Worm (Caenorhabditis elegans): ENCODE results near the gene B0280.11.

B0280.11 gene

ce11 chrIII:7166664-7167567, 28.8 kb upstream of the B0280.11 start:
- TF ChIP-seq tab-1 (GFP tag; IDR thresholded peaks at IDR 0.05): no peak
- TF ChIP-seq cog-1 (tag; optimal IDR thresholded peaks at IDR 0.05): no peak
- TF ChIP-seq flt-1 (GFP tag; IDR thresholded peaks at IDR 0.05): no peak
- TF ChIP-seq ztf-29 (GFP tag; IDR thresholded peaks at IDR 0.05): no peak
- no peak for TF ChIP-seq ztf-23 (GFP tag; IDR thresholded peaks at IDR 0.05)
- no peak for TF ChIP-seq T22C8.4 (GFP tag; IDR thresholded peaks at IDR 0.05)
- no peak for TF ChIP-seq klf-2 (GFP tag; conservative IDR thresholded peaks at IDR 0.05)
- TF ChIP-seq ref-1 (GFP tag; conservative IDR thresholded peaks at IDR 0.05): no peak
- no peak for TF ChIP-seq med-1 (GFP tag; optimal IDR thresholded peaks at IDR 0.05; ENCODE audit: insufficient read depth)

ce11 chrIII:7165816-7166229, 27.7 kb upstream of the B0280.11 start:
- TF ChIP-seq ztf-29 (GFP tag; IDR thresholded peaks at IDR 0.05): no peak
- no peak for TF ChIP-seq med-1 (GFP tag; optimal IDR thresholded peaks at IDR 0.05; ENCODE audit: insufficient read depth)
- no peak for TF ChIP-seq ref-1 (GFP tag; conservative IDR thresholded peaks at IDR 0.05)
- no peak for TF ChIP-seq tab-1 (GFP tag; IDR thresholded peaks at IDR 0.05)
- TF ChIP-seq ztf-23 (GFP tag; IDR thresholded peaks at IDR 0.05): no peak
- TF ChIP-seq flt-1 (GFP tag; IDR thresholded peaks at IDR 0.05): no peak
- no peak for TF ChIP-seq klf-2 (GFP tag; conservative IDR thresholded peaks at IDR 0.05)
- no peak for TF ChIP-seq T22C8.4 (GFP tag; IDR thresholded peaks at IDR 0.05)
- no peak for TF ChIP-seq cog-1 (tag; optimal IDR thresholded peaks at IDR 0.05)

- no peak for TF ChIP-seq ref-1 (GFP tag; conservative IDR thresholded peaks at IDR 0.05)
- no peak for TF ChIP-seq tab-1 (GFP tag; IDR thresholded peaks at IDR 0.05)
- no peak for TF ChIP-seq flt-1 (GFP tag; IDR thresholded peaks at IDR 0.05)
- no peak for TF ChIP-seq klf-2 (GFP tag; conservative IDR thresholded peaks at IDR 0.05)
- no peak for TF ChIP-seq T22C8.4 (GFP tag; IDR thresholded peaks at IDR 0.05)
- no peak for TF ChIP-seq cog-1 (tag; optimal IDR thresholded peaks at IDR 0.05)
- no peak for TF ChIP-seq med-1 (GFP tag; optimal IDR thresholded peaks at IDR 0.05; ENCODE audit: insufficient read depth)
- no peak for TF ChIP-seq ztf-29 (GFP tag; IDR thresholded peaks at IDR 0.05)
- no peak for TF ChIP-seq ztf-23 (GFP tag; IDR thresholded peaks at IDR 0.05)
Observed at ce11 chrIII:7165276-7165675, 27.2 kb upstream of the B0280.11 start.

ce11 chrIII:7162065-7162762, 24.1 kb upstream of the B0280.11 start, which contains the start of the genes syf-2 and K04G7.1:
TSS of gene syf-2 (minus strand) at chrIII:7162115.
TSS of gene K04G7.1 (plus strand) at chrIII:7162712.
- TF ChIP-seq ztf-23 (GFP tag; IDR thresholded peaks at IDR 0.05) (peak; percentile 67; the same call in 1 of the 2 replicates), cog-1 (tag; optimal IDR thresholded peaks at IDR 0.05) (peak; percentile 75), ref-1 (GFP tag; conservative IDR thresholded peaks at IDR 0.05) (no peak), med-1 (GFP tag; optimal IDR thresholded peaks at IDR 0.05; ENCODE audit: insufficient read depth) (no peak)

ce11 chrIII:7161055-7161454, 23.0 kb upstream of the B0280.11 start, which contains the start of gene rnp-7:
TSS of gene rnp-7 (minus strand) at chrIII:7161155.
- TF ChIP-seq ztf-23 (GFP tag; IDR thresholded peaks at IDR 0.05) (no peak), med-1 (GFP tag; optimal IDR thresholded peaks at IDR 0.05; ENCODE audit: insufficient read depth) (no peak), ref-1 (GFP tag; conservative IDR thresholded peaks at IDR 0.05) (no peak), flt-1 (GFP tag; IDR thresholded peaks at IDR 0.05) (no peak), T22C8.4 (GFP tag; IDR thresholded peaks at IDR 0.05) (no peak), tab-1 (GFP tag; IDR thresholded peaks at IDR 0.05) (no peak)

- TF ChIP-seq ref-1 (GFP tag; conservative IDR thresholded peaks at IDR 0.05): no peak
- TF ChIP-seq T22C8.4 (GFP tag; IDR thresholded peaks at IDR 0.05): no peak
- TF ChIP-seq flt-1 (GFP tag; IDR thresholded peaks at IDR 0.05): no peak
- TF ChIP-seq ztf-29 (GFP tag; IDR thresholded peaks at IDR 0.05): no peak
- TF ChIP-seq ztf-23 (GFP tag; IDR thresholded peaks at IDR 0.05): no peak
- TF ChIP-seq cog-1 (tag; optimal IDR thresholded peaks at IDR 0.05): no peak
- no peak for TF ChIP-seq klf-2 (GFP tag; conservative IDR thresholded peaks at IDR 0.05)
- TF ChIP-seq tab-1 (GFP tag; IDR thresholded peaks at IDR 0.05): no peak
- no peak for TF ChIP-seq med-1 (GFP tag; optimal IDR thresholded peaks at IDR 0.05; ENCODE audit: insufficient read depth)
Observed at ce11 chrIII:7159246-7159645, 21.2 kb upstream of the B0280.11 start.

ce11 chrIII:7158709-7159108, 20.6 kb upstream of the B0280.11 start, which contains the start of gene nuo-4:
TSS of gene nuo-4 (minus strand) at chrIII:7158809.
- TF ChIP-seq tab-1 (GFP tag; IDR thresholded peaks at IDR 0.05) (no peak), T22C8.4 (GFP tag; IDR thresholded peaks at IDR 0.05) (no peak), ztf-29 (GFP tag; IDR thresholded peaks at IDR 0.05) (no peak), ref-1 (GFP tag; conservative IDR thresholded peaks at IDR 0.05) (no peak), flt-1 (GFP tag; IDR thresholded peaks at IDR 0.05) (0 out of 2 replicates have a peak, but pooled peaks have one; percentile 38)

- TF ChIP-seq ref-1 (GFP tag; conservative IDR thresholded peaks at IDR 0.05): no peak
- TF ChIP-seq klf-2 (GFP tag; conservative IDR thresholded peaks at IDR 0.05): no peak
- TF ChIP-seq flt-1 (GFP tag; IDR thresholded peaks at IDR 0.05): peak; percentile 73; the same call in 1 of the 2 replicates
- TF ChIP-seq ztf-23 (GFP tag; IDR thresholded peaks at IDR 0.05): peak; percentile 69; the same call in 1 of the 2 replicates
- TF ChIP-seq med-1 (GFP tag; optimal IDR thresholded peaks at IDR 0.05; ENCODE audit: insufficient read depth): no peak
- no peak for TF ChIP-seq T22C8.4 (GFP tag; IDR thresholded peaks at IDR 0.05)
- TF ChIP-seq cog-1 (tag; optimal IDR thresholded peaks at IDR 0.05): peak; percentile 82
- TF ChIP-seq ztf-29 (GFP tag; IDR thresholded peaks at IDR 0.05): no peak
- TF ChIP-seq tab-1 (GFP tag; IDR thresholded peaks at IDR 0.05): no peak
Observed at ce11 chrIII:7155631-7156030, 17.6 kb upstream of the B0280.11 start.

ce11 chrIII:7154526-7154925, 16.4 kb upstream of the B0280.11 start:
- TF ChIP-seq ref-1 (GFP tag; conservative IDR thresholded peaks at IDR 0.05) (no peak), ztf-23 (GFP tag; IDR thresholded peaks at IDR 0.05) (no peak), tab-1 (GFP tag; IDR thresholded peaks at IDR 0.05) (no peak), cog-1 (tag; optimal IDR thresholded peaks at IDR 0.05) (no peak), T22C8.4 (GFP tag; IDR thresholded peaks at IDR 0.05) (no peak), med-1 (GFP tag; optimal IDR thresholded peaks at IDR 0.05; ENCODE audit: insufficient read depth) (no peak), flt-1 (GFP tag; IDR thresholded peaks at IDR 0.05) (no peak), klf-2 (GFP tag; conservative IDR thresholded peaks at IDR 0.05) (no peak), ztf-29 (GFP tag; IDR thresholded peaks at IDR 0.05) (no peak)
